Worm (Caenorhabditis elegans) whole organism, early embryonic: ENCODE data around the gene F45G2.7.

Source experiments
- B0310.2 ChIP-seq: sonication (generic microtip); optimal IDR thresholded peaks from 2 replicates; lab custom pipeline; 2016; ENCODE audit warnings: mild to moderate bottlenecking, missing genetic modification characterization, missing compliant biosample characterization
- F13C5.2 ChIP-seq: sonication (generic microtip); optimal IDR thresholded peaks from 2 replicates; lab custom pipeline; 2017; ENCODE audit warnings: mild to moderate bottlenecking, missing genetic modification characterization, inconsistent platforms, missing compliant biosample characterization
- aly-1 ChIP-seq: sonication (generic microtip); optimal IDR thresholded peaks from 2 replicates; lab custom pipeline; 2016; ENCODE audit warnings: missing genetic modification characterization, missing compliant biosample characterization
- ama-1 ChIP-seq: fragments of 150-350 bp; optimal IDR thresholded peaks from 2 replicates; lab custom pipeline; 2014
- ceh-36 ChIP-seq: sonication (generic microtip); optimal IDR thresholded peaks from 2 replicates; lab custom pipeline; 2016; ENCODE audit warnings: missing genetic modification characterization, inconsistent platforms, missing compliant biosample characterization
- ets-7 ChIP-seq: sonication (generic microtip); optimal IDR thresholded peaks from 2 replicates; lab custom pipeline; 2016; ENCODE audit warnings: missing genotype, missing genetic modification characterization, missing compliant biosample characterization
- flt-1 ChIP-seq: fragments of 200-800 bp; sonication (Bioruptor generic); IDR thresholded peaks from 2 replicates; pipeline ENCODE4 v1.3.6; 2022; ENCODE audit warnings: missing genetic modification characterization, missing compliant biosample characterization
- hmbx-1 ChIP-seq: sonication (generic microtip); optimal IDR thresholded peaks from 2 replicates; lab custom pipeline; 2016; ENCODE audit warnings: mild to moderate bottlenecking, missing genetic modification characterization, missing compliant biosample characterization
- hmg-4 ChIP-seq: fragments of 200-800 bp; sonication (Bioruptor generic); optimal IDR thresholded peaks from 2 replicates; lab custom pipeline; 2018; ENCODE audit warnings: mild to moderate bottlenecking, missing genetic modification characterization, missing compliant biosample characterization
- hnd-1 ChIP-seq: sonication (generic microtip); optimal IDR thresholded peaks from 2 replicates; lab custom pipeline; 2016; ENCODE audit warnings: missing genetic modification characterization, missing compliant biosample characterization
- pes-1 ChIP-seq: fragments of 200-800 bp; sonication (Bioruptor generic); IDR thresholded peaks from 2 replicates; pipeline ENCODE4 v1.3.6; 2022; ENCODE audit warnings: missing genetic modification reagents, missing genetic modification characterization, missing compliant biosample characterization
- scrt-1 ChIP-seq: fragments of 200-800 bp; sonication (Bioruptor generic); IDR thresholded peaks from 2 replicates; pipeline ENCODE4 v1.3.6; 2022; ENCODE audit warnings: missing genetic modification characterization, missing compliant biosample characterization
- sea-1 ChIP-seq: fragments of 200-800 bp; sonication (Bioruptor generic); conservative IDR thresholded peaks from 2 replicates; pipeline ENCODE4 v1.3.6; 2022; ENCODE audit warnings: missing genetic modification characterization, missing compliant biosample characterization
- tbx-11 ChIP-seq: fragments of 200-800 bp; sonication (Bioruptor generic); IDR thresholded peaks from 2 replicates; pipeline ENCODE4 v1.3.6; 2022; ENCODE audit warnings: missing genetic modification characterization, missing compliant biosample characterization
- tbx-37 ChIP-seq: fragments of 200-800 bp; sonication (Bioruptor generic); conservative IDR thresholded peaks from 2 replicates; pipeline ENCODE4 v1.3.6; 2022; ENCODE audit warnings: missing genetic modification reagents, missing genetic modification characterization, missing compliant biosample characterization
- tra-4 ChIP-seq: sonication (generic microtip); optimal IDR thresholded peaks from 2 replicates; lab custom pipeline; 2017; ENCODE audit warnings: missing genetic modification characterization, missing compliant biosample characterization

The F45G2.7 gene

ce11 chrIII:13388621-13389020, 45.7 kb downstream of the F45G2.7 start:
- no peak for TF ChIP-seq scrt-1 (GFP tag; lab: Robert Waterston, UW)
- no peak for TF ChIP-seq B0310.2 (tag; lab: Kevin White, UChicago)
- no peak for TF ChIP-seq aly-1 (tag; lab: Kevin White, UChicago)

DNA sequence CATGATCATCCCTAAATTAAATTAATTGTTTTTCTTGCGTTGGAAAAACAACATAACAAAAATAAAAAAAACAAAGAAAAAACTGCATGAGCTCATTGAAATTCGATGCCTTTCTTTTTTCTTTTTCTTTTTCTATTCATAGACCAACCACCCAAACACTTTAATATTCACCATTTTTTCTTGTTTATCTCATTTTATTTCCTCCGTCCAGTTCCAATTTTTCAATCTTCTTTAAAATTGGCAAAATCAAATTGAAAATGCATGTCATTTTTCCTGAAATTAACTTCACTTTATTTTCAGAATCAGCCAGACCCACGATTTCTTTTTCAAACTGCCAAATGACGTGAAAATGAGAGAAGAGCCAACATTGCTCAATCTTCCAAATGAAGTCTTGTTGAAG, 48.5 kb downstream of the F45G2.7 start, which contains the start of gene T03F6.4:
TSS of gene T03F6.4 (plus strand) at position 301 of the 400 bp plus-strand sequence.
- TF ChIP-seq hmbx-1 (no peak), scrt-1 (GFP tag; lab: Robert Waterston, UW) (no peak), tbx-11 (GFP tag; lab: Robert Waterston, UW) (no peak), flt-1 (GFP tag; lab: Robert Waterston, UW) (no peak), F13C5.2 (tag; lab: Kevin White, UChicago) (no peak), tbx-37 (GFP tag; lab: Robert Waterston, UW) (no peak), tra-4 (tag; lab: Kevin White, UChicago) (no peak), sea-1 (no peak), ama-1 (lab: Kevin White, UChicago) (no peak), aly-1 (tag; lab: Kevin White, UChicago) (no peak), hmg-4 (no peak), ets-7 (no peak), ceh-36 (no peak), B0310.2 (tag; lab: Kevin White, UChicago) (no peak), hnd-1 (tag; lab: Kevin White, UChicago) (no peak), pes-1 (GFP tag; lab: Robert Waterston, UW) (no peak)
